Worm (Caenorhabditis elegans) whole organism, mixed stage, embryonic: Measurements from ENCODE around the gene clp-9.

Experiments used
- blmp-1 ChIP-seq: fragments of 150-350 bp; optimal IDR thresholded peaks from 2 replicates; lab custom pipeline; 2014; ENCODE audit warnings: missing biosample characterization, missing genetic modification characterization
- elt-3 ChIP-seq: fragments of 150-350 bp; optimal IDR thresholded peaks from 2 replicates; lab custom pipeline; 2014; ENCODE audit warnings: missing biosample characterization, missing genetic modification characterization
- lin-13 ChIP-seq: fragments of 150-350 bp; optimal IDR thresholded peaks from 2 replicates; lab custom pipeline; 2014; ENCODE audit warnings: missing biosample characterization, missing genetic modification characterization
- mep-1 ChIP-seq: fragments of 150-350 bp; optimal IDR thresholded peaks from 2 replicates; lab custom pipeline; 2017; ENCODE audit warnings: missing biosample characterization, missing genetic modification reagents, missing genetic modification characterization, inconsistent platforms
- nhr-28 ChIP-seq: fragments of 150-350 bp; optimal IDR thresholded peaks from 2 replicates; lab custom pipeline; 2014; ENCODE audit warnings: missing biosample characterization, missing genetic modification characterization
- pha-4 ChIP-seq: fragments of 150-350 bp; optimal IDR thresholded peaks from 2 replicates; lab custom pipeline; 2018; ENCODE audit warnings: missing biosample characterization, missing genetic modification reagents, missing genetic modification characterization
- unc-120 ChIP-seq: sonication (generic microtip); optimal IDR thresholded peaks from 2 replicates; lab custom pipeline; 2017; ENCODE audit warnings: missing genetic modification characterization, missing compliant biosample characterization; ENCODE audit not compliant: poor library complexity, severe bottlenecking
- unc-39 ChIP-seq: fragments of 150-350 bp; optimal IDR thresholded peaks from 2 replicates; lab custom pipeline; 2014; ENCODE audit warnings: missing biosample characterization, missing genetic modification characterization
- ztf-11 ChIP-seq: fragments of 150-350 bp; optimal IDR thresholded peaks from 2 replicates; lab custom pipeline; 2014; ENCODE audit warnings: missing biosample characterization, missing genetic modification characterization

DNA sequence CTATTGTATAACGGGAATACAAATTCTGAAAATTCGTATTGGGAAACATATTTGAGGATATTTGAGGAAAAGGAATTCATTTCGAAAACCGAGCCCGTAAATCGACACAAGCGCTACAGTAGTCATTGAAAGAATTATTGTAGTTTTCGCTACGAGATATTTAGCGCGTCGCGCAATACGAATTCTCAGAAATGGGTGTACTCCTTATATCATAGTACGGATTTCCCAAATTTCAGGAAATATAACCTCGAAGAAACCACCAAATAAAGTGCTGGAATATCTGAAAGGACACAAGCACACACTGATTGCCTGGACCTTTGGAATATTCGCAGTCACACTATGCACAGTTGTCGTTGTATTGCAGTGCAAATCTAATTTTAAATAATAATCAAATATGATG is 41.6 kb upstream of the clp-9 start:
- no peak for TF ChIP-seq pha-4 (tag; lab: Kevin White, UChicago)
- TF ChIP-seq unc-39 (tag; lab: Kevin White, UChicago), result no peak
- no peak for TF ChIP-seq blmp-1
- no peak for TF ChIP-seq ztf-11 (tag; lab: Kevin White, UChicago)
- no peak for TF ChIP-seq lin-13 (tag; lab: Kevin White, UChicago)
- TF ChIP-seq mep-1 (tag; lab: Kevin White, UChicago), result no peak
- no peak for TF ChIP-seq elt-3
- TF ChIP-seq unc-120, result no peak
- no peak for TF ChIP-seq nhr-28 (tag; lab: Kevin White, UChicago)
